Fruit fly (Drosophila melanogaster) Kc167 (cell line): Measurements from ENCODE around the gene CAH16.

Source experiments
- Myc ChIP-seq: fragments of >200 bp; optimal IDR thresholded peaks from 2 replicates; lab custom pipeline; 2017; ENCODE audit warnings: missing external identifiers
- Sin3A ChIP-seq: fragments of >200 bp; optimal IDR thresholded peaks from 2 replicates; lab custom pipeline; 2018; ENCODE audit warnings: missing external identifiers
- h ChIP-seq: fragments of >200 bp; optimal IDR thresholded peaks from 3 replicates; lab custom pipeline; 2018; ENCODE audit warnings: missing external identifiers
- insv ChIP-seq: fragments of >200 bp; optimal IDR thresholded peaks from 3 replicates; lab custom pipeline; 2018; ENCODE audit warnings: missing external identifiers
- psq ChIP-seq: fragments of >200 bp; optimal IDR thresholded peaks from 2 replicates; lab custom pipeline; 2017; ENCODE audit warnings: missing external identifiers
- ttk ChIP-seq: sonication (Bioruptor generic); optimal IDR thresholded peaks from 2 replicates; lab custom pipeline; 2017; ENCODE audit warnings: missing external identifiers

The CAH16 gene

dm6 chr3R:31290195-31290594 is 30.1 kb downstream of the CAH16 start:
- TF ChIP-seq Sin3A (no peak), h (no peak), ttk (lab: Kevin White, UChicago) (no peak), Myc (lab: Kevin White, UChicago) (no peak), psq (lab: Kevin White, UChicago) (no peak), insv (no peak)

- TF ChIP-seq ttk (lab: Kevin White, UChicago), result no peak
- no peak for TF ChIP-seq Myc (lab: Kevin White, UChicago)
- no peak for TF ChIP-seq h
- TF ChIP-seq Sin3A, result no peak
- no peak for TF ChIP-seq psq (lab: Kevin White, UChicago)
- no peak for TF ChIP-seq insv
These were observed 35.6 kb downstream of the CAH16 start for dm6 chr3R:31295694-31296093.

dm6 chr3R:31296989-31297388 is 36.9 kb downstream of the CAH16 start:
- TF ChIP-seq psq (lab: Kevin White, UChicago), result no peak
- TF ChIP-seq insv, result no peak
- TF ChIP-seq Sin3A, result no peak
- TF ChIP-seq ttk (lab: Kevin White, UChicago), result no peak
- TF ChIP-seq Myc (lab: Kevin White, UChicago), result no peak
- TF ChIP-seq h, result no peak

dm6 chr3R:31301527-31301926 is 41.5 kb downstream of the CAH16 start:
- TF ChIP-seq h (no peak), insv (no peak), Sin3A (no peak), ttk (lab: Kevin White, UChicago) (no peak), psq (lab: Kevin White, UChicago) (no peak), Myc (lab: Kevin White, UChicago) (no peak)

dm6 chr3R:31305284-31305683 is 45.2 kb downstream of the CAH16 start, which contains the start of gene pHCl-2:
Gene pHCl-2 (minus strand): TSS chr3R:31305384.
- no peak for TF ChIP-seq Sin3A
- no peak for TF ChIP-seq Myc (lab: Kevin White, UChicago)
- TF ChIP-seq insv, result no peak
- no peak for TF ChIP-seq ttk (lab: Kevin White, UChicago)
- no peak for TF ChIP-seq h
- no peak for TF ChIP-seq psq (lab: Kevin White, UChicago)

- TF ChIP-seq psq (lab: Kevin White, UChicago) (no peak), h (no peak), Myc (lab: Kevin White, UChicago) (no peak), ttk (lab: Kevin White, UChicago) (no peak), insv (no peak), Sin3A (no peak)
These were observed 46.4 kb downstream of the CAH16 start for dm6 chr3R:31306454-31306853.

- TF ChIP-seq psq (lab: Kevin White, UChicago), result no peak
- no peak for TF ChIP-seq insv
- no peak for TF ChIP-seq Sin3A
- no peak for TF ChIP-seq ttk (lab: Kevin White, UChicago)
These were observed 49.0 kb downstream of the CAH16 start for dm6 chr3R:31308855-31309646.

dm6 chr3R:31310300-31310699 is 50.3 kb downstream of the CAH16 start:
- no peak for TF ChIP-seq ttk (lab: Kevin White, UChicago)
- no peak for TF ChIP-seq Myc (lab: Kevin White, UChicago)
- TF ChIP-seq insv, result no peak
- TF ChIP-seq h, result no peak
- no peak for TF ChIP-seq Sin3A
- no peak for TF ChIP-seq psq (lab: Kevin White, UChicago)

- TF ChIP-seq h, result no peak
- no peak for TF ChIP-seq insv
- no peak for TF ChIP-seq ttk (lab: Kevin White, UChicago)
- TF ChIP-seq Myc (lab: Kevin White, UChicago), result no peak
- TF ChIP-seq Sin3A, result no peak
- no peak for TF ChIP-seq psq (lab: Kevin White, UChicago)
These were observed 50.9 kb downstream of the CAH16 start, which contains the start of gene CG34347 for dm6 chr3R:31310883-31311397. Gene CG34347 (plus strand): TSS chr3R:31311157.
